Worm (Caenorhabditis elegans) whole organism, mixed stage, embryonic: ENCODE measurements around the gene C13G5.2.

ENCODE experiments used
- bed-3 ChIP-seq: fragments of 200-800 bp; sonication (Bioruptor generic); optimal IDR thresholded peaks from 3 replicates; lab custom pipeline; 2018; ENCODE audit warnings: mild to moderate bottlenecking, missing genetic modification characterization, moderate library complexity, missing compliant biosample characterization
- blmp-1 ChIP-seq: fragments of 150-350 bp; optimal IDR thresholded peaks from 2 replicates; lab custom pipeline; 2014; ENCODE audit warnings: missing biosample characterization, missing genetic modification characterization
- ceh-43 ChIP-seq: fragments of 200-800 bp; sonication (Bioruptor generic); optimal IDR thresholded peaks from 2 replicates; lab custom pipeline; 2018; ENCODE audit warnings: mild to moderate bottlenecking, missing genetic modification characterization, moderate library complexity, missing compliant biosample characterization
- ces-1 ChIP-seq: fragments of 150-350 bp; optimal IDR thresholded peaks from 2 replicates; lab custom pipeline; 2014; ENCODE audit warnings: missing biosample characterization, missing genetic modification reagents, missing genetic modification characterization
- cnd-1 ChIP-seq: fragments of 200-800 bp; sonication (Bioruptor generic); optimal IDR thresholded peaks from 2 replicates; lab custom pipeline; 2018; ENCODE audit warnings: mild to moderate bottlenecking, missing genetic modification characterization, missing compliant biosample characterization
- elt-1 ChIP-seq: sonication (generic microtip); optimal IDR thresholded peaks from 2 replicates; lab custom pipeline; 2017; ENCODE audit warnings: missing genetic modification characterization, mild to moderate bottlenecking, missing compliant biosample characterization, antibody characterized with exemption, moderate library complexity, borderline replicate concordance; ENCODE audit not compliant: insufficient read depth
- elt-3 ChIP-seq: fragments of 150-350 bp; optimal IDR thresholded peaks from 2 replicates; lab custom pipeline; 2014; ENCODE audit warnings: missing biosample characterization, missing genetic modification characterization
- nhr-12 ChIP-seq: fragments of 150-350 bp; optimal IDR thresholded peaks from 2 replicates; lab custom pipeline; 2014; ENCODE audit warnings: missing biosample characterization, missing genetic modification characterization
- nhr-237 ChIP-seq: fragments of 150-350 bp; optimal IDR thresholded peaks from 2 replicates; lab custom pipeline; 2014; ENCODE audit warnings: missing biosample characterization, missing genetic modification characterization
- pha-4 ChIP-seq: fragments of 150-350 bp; optimal IDR thresholded peaks from 2 replicates; lab custom pipeline; 2018; ENCODE audit warnings: missing biosample characterization, missing genetic modification reagents, missing genetic modification characterization
- snpc-4 ChIP-seq: fragments of 150-350 bp; optimal IDR thresholded peaks from 2 replicates; lab custom pipeline; 2014; ENCODE audit warnings: missing biosample characterization, missing genetic modification characterization
- unc-39 ChIP-seq: fragments of 150-350 bp; optimal IDR thresholded peaks from 2 replicates; lab custom pipeline; 2014; ENCODE audit warnings: missing biosample characterization, missing genetic modification characterization
- ztf-11 ChIP-seq: fragments of 150-350 bp; optimal IDR thresholded peaks from 2 replicates; lab custom pipeline; 2014; ENCODE audit warnings: missing biosample characterization, missing genetic modification characterization

DNA sequence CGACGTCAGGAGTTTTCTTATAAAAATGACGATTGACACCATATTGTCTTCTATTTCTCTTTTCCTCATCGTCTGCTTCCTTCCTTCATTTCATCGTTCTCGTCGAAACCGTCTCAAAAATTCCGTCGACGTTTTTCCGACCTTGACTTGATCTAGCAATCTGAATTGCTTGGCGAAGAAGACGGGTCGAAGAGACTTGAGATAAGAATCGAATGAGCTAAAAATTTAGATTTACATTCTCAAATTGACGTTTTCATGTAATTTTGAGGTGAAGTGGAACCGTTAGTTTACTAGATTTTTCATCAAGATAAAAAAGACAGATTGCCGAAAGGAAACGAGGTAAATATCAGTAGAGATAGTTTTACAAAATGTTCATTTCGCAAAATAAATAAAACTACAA is 40.7 kb downstream of the C13G5.2 start:
- TF ChIP-seq elt-1 (tag; lab: Kevin White, UChicago) (no peak), ceh-43 (GFP tag; lab: Kevin White, UChicago) (no peak), snpc-4 (no peak), unc-39 (tag; lab: Kevin White, UChicago) (no peak), bed-3 (GFP tag; lab: Kevin White, UChicago) (no peak), elt-3 (no peak), ztf-11 (tag; lab: Kevin White, UChicago) (no peak), blmp-1 (no peak), nhr-12 (tag; lab: Kevin White, UChicago) (no peak), nhr-237 (tag; lab: Kevin White, UChicago) (no peak), ces-1 (no peak), pha-4 (tag; lab: Kevin White, UChicago) (no peak), cnd-1 (tag; lab: Kevin White, UChicago) (no peak)
